Fruit fly (Drosophila melanogaster) whole organism, embryonic: Measurements from ENCODE around the gene Spase25.

Source experiments
- ATbp ChIP-seq: fragments of 200-800 bp; sonication (Bioruptor generic); optimal IDR thresholded peaks from 2 replicates; lab custom pipeline; 2017; ENCODE audit warnings: missing biosample characterization, mild to moderate bottlenecking, missing genetic modification characterization, missing genetic modification reagents
- Atf3 ChIP-seq: fragments of 200-800 bp; sonication (Bioruptor generic); optimal IDR thresholded peaks from 3 replicates; lab custom pipeline; 2016; ENCODE audit warnings: missing biosample characterization, missing genetic modification characterization
- Atf6 ChIP-seq: fragments of 200-800 bp; sonication (Bioruptor generic); IDR thresholded peaks from 2 replicates; pipeline ENCODE4 v1.3.6; 2022; ENCODE audit warnings: missing biosample characterization, missing genetic modification characterization
- CG10654 ChIP-seq: fragments of 200-800 bp; sonication (Bioruptor generic); optimal IDR thresholded peaks from 2 replicates; lab custom pipeline; 2016; ENCODE audit warnings: missing biosample characterization, missing genetic modification characterization
- CG11695 ChIP-seq: fragments of 200-800 bp; sonication (Bioruptor generic); IDR thresholded peaks from 3 replicates; pipeline ENCODE4 v1.3.6; 2022; ENCODE audit warnings: missing biosample characterization, missing genetic modification characterization
- CG12071 ChIP-seq: fragments of 200-800 bp; sonication (Bioruptor generic); optimal IDR thresholded peaks from 3 replicates; lab custom pipeline; 2018; ENCODE audit warnings: missing biosample characterization, mild to moderate bottlenecking, missing genetic modification characterization
- CG15011 ChIP-seq: fragments of 200-800 bp; sonication (Bioruptor generic); optimal IDR thresholded peaks from 3 replicates; lab custom pipeline; 2018; ENCODE audit warnings: missing biosample characterization, mild to moderate bottlenecking, missing genetic modification characterization
- CG1603 ChIP-seq: fragments of 200-800 bp; sonication (Bioruptor generic); optimal IDR thresholded peaks from 2 replicates; lab custom pipeline; 2019; ENCODE audit warnings: missing biosample characterization, mild to moderate bottlenecking, missing genetic modification characterization, moderate library complexity
- CG1832 ChIP-seq: fragments of 200-800 bp; sonication (Bioruptor generic); optimal IDR thresholded peaks from 2 replicates; lab custom pipeline; 2017; ENCODE audit warnings: missing biosample characterization, mild to moderate bottlenecking, missing genetic modification characterization, inconsistent platforms
- CG18599 ChIP-seq: fragments of 200-800 bp; sonication (Bioruptor generic); optimal IDR thresholded peaks from 3 replicates; lab custom pipeline; 2017; ENCODE audit warnings: missing biosample characterization, missing genetic modification characterization, mild to moderate bottlenecking, moderate library complexity, missing genetic modification reagents
- CG18764 ChIP-seq: fragments of 200-800 bp; sonication (Bioruptor generic); optimal IDR thresholded peaks from 3 replicates; lab custom pipeline; 2016; ENCODE audit warnings: missing biosample characterization, missing genetic modification characterization
- CG2202 ChIP-seq: fragments of 200-800 bp; sonication (Bioruptor generic); optimal IDR thresholded peaks from 2 replicates; lab custom pipeline; 2018; ENCODE audit warnings: missing biosample characterization, mild to moderate bottlenecking, missing genetic modification characterization
- CG3838 ChIP-seq: fragments of 200-800 bp; sonication (Bioruptor generic); optimal IDR thresholded peaks from 3 replicates; lab custom pipeline; 2016; ENCODE audit warnings: missing biosample characterization, missing genetic modification characterization
- CG4707 ChIP-seq: fragments of 200-800 bp; sonication (Bioruptor generic); optimal IDR thresholded peaks from 2 replicates; lab custom pipeline; 2018; ENCODE audit warnings: missing biosample characterization, mild to moderate bottlenecking, missing genetic modification characterization, moderate library complexity
- CG6813 ChIP-seq: fragments of 200-800 bp; sonication (Bioruptor generic); optimal IDR thresholded peaks from 2 replicates; lab custom pipeline; 2017; ENCODE audit warnings: missing biosample characterization, missing genetic modification characterization, mild to moderate bottlenecking, moderate library complexity, missing genetic modification reagents
- CG8359 ChIP-seq: fragments of 200-800 bp; sonication (Bioruptor generic); optimal IDR thresholded peaks from 2 replicates; lab custom pipeline; 2017; ENCODE audit warnings: missing biosample characterization, mild to moderate bottlenecking, missing genetic modification characterization, borderline replicate concordance
- CG9609 ChIP-seq: fragments of 200-800 bp; sonication (Bioruptor generic); optimal IDR thresholded peaks from 3 replicates; lab custom pipeline; 2016; ENCODE audit warnings: missing biosample characterization, missing genetic modification characterization
- CG9727 ChIP-seq: fragments of 200-800 bp; sonication (Bioruptor generic); optimal IDR thresholded peaks from 3 replicates; lab custom pipeline; 2017; ENCODE audit warnings: missing biosample characterization, mild to moderate bottlenecking, missing genetic modification characterization
- CHES-1-like ChIP-seq: fragments of 200-800 bp; sonication (Bioruptor generic); optimal IDR thresholded peaks from 2 replicates; lab custom pipeline; 2016; ENCODE audit warnings: missing biosample characterization, missing genetic modification characterization
- D ChIP-seq, 2 experiments: fragments of 200-800 bp in 1 of 2; fragments of >200 bp in 1 of 2; sonication (Bioruptor generic) in 1 of 2; optimal IDR thresholded peaks; 2 replicates in 1 of 2; 3 replicates in 1 of 2; lab custom pipeline; 2017; ENCODE audit warnings: mild to moderate bottlenecking in 1 of 2, missing biosample characterization in 1 of 2, missing genetic modification characterization in 1 of 2, missing genetic modification reagents in 1 of 2
- Dfd ChIP-seq, 2 experiments: fragments of >200 bp; optimal IDR thresholded peaks; 2 replicates each; lab custom pipeline; 2017; ENCODE audit warnings: missing biosample characterization in 2 of 2, missing genetic modification characterization in 2 of 2
- Dll ChIP-seq: fragments of 200-800 bp; sonication (Bioruptor generic); IDR thresholded peaks from 4 replicates; pipeline ENCODE4 v1.3.6; 2022; ENCODE audit warnings: missing biosample characterization, missing genetic modification characterization; ENCODE audit not compliant: partially characterized antibody
- Eip74EF ChIP-seq, 2 experiments: fragments of 200-800 bp in 1 of 2; fragments of >200 bp in 1 of 2; sonication (Bioruptor generic) in 1 of 2; optimal IDR thresholded peaks; 2 replicates each; lab custom pipeline; 2017 to 2019; ENCODE audit warnings: missing biosample characterization in 2 of 2, missing genetic modification characterization in 2 of 2, mild to moderate bottlenecking in 1 of 2, moderate library complexity in 1 of 2
- H15 ChIP-seq: fragments of 200-800 bp; sonication (Bioruptor generic); IDR thresholded peaks from 3 replicates; pipeline ENCODE4 v1.3.6; 2022; ENCODE audit warnings: missing biosample characterization, missing genetic modification characterization
- HLH3B ChIP-seq: fragments of 200-800 bp; sonication (Bioruptor generic); IDR thresholded peaks from 2 replicates; pipeline ENCODE4 v1.3.6; 2022; ENCODE audit warnings: missing biosample characterization, missing genetic modification characterization
- HLHmδ ChIP-seq: fragments of 200-800 bp; sonication (Bioruptor generic); optimal IDR thresholded peaks from 2 replicates; lab custom pipeline; 2018; ENCODE audit warnings: missing biosample characterization, mild to moderate bottlenecking, missing genetic modification characterization, moderate library complexity
- HmgZ ChIP-seq: fragments of 200-800 bp; sonication (Bioruptor generic); optimal IDR thresholded peaks from 2 replicates; lab custom pipeline; 2018; ENCODE audit warnings: missing biosample characterization, mild to moderate bottlenecking, missing genetic modification characterization
- Hr39 ChIP-seq: fragments of >200 bp; optimal IDR thresholded peaks from 2 replicates; lab custom pipeline; 2017
- Lpt ChIP-seq: fragments of >200 bp; optimal IDR thresholded peaks from 2 replicates; lab custom pipeline; 2018; ENCODE audit warnings: missing biosample characterization, missing genetic modification characterization
- Max ChIP-seq: fragments of 200-800 bp; sonication (Bioruptor generic); optimal IDR thresholded peaks from 2 replicates; lab custom pipeline; 2016; ENCODE audit warnings: missing biosample characterization, mild to moderate bottlenecking, missing genetic modification characterization
- Opbp ChIP-seq: fragments of 200-800 bp; sonication (Bioruptor generic); IDR thresholded peaks from 3 replicates; pipeline ENCODE4 v1.3.6; 2022; ENCODE audit warnings: missing biosample characterization, missing genetic modification characterization; ENCODE audit not compliant: partially characterized antibody
- Ravus ChIP-seq: fragments of 200-800 bp; sonication (Bioruptor generic); IDR thresholded peaks from 2 replicates; pipeline ENCODE4 v1.3.6; 2022; ENCODE audit warnings: missing biosample characterization, missing genetic modification characterization
- Sox100B ChIP-seq: fragments of 200-800 bp; sonication (Bioruptor generic); optimal IDR thresholded peaks from 3 replicates; lab custom pipeline; 2018; ENCODE audit warnings: missing biosample characterization, mild to moderate bottlenecking, missing genetic modification characterization
- Xrp1 ChIP-seq: fragments of 200-800 bp; sonication (Bioruptor generic); IDR thresholded peaks from 2 replicates; pipeline ENCODE4 v1.3.6; 2022; ENCODE audit warnings: missing biosample characterization, missing genetic modification characterization
- az2 ChIP-seq: fragments of 200-800 bp; sonication (Bioruptor generic); optimal IDR thresholded peaks from 3 replicates; lab custom pipeline; 2016; ENCODE audit warnings: missing biosample characterization, missing genetic modification characterization
- cad ChIP-seq: fragments of >200 bp; optimal IDR thresholded peaks from 2 replicates; lab custom pipeline; 2017; ENCODE audit warnings: missing biosample characterization, missing genetic modification characterization
- exex ChIP-seq: fragments of 200-800 bp; sonication (Bioruptor generic); optimal IDR thresholded peaks from 4 replicates; lab custom pipeline; 2018; ENCODE audit warnings: missing biosample characterization, mild to moderate bottlenecking, missing genetic modification characterization, moderate library complexity
- gem ChIP-seq: fragments of 200-800 bp; sonication (Bioruptor generic); optimal IDR thresholded peaks from 2 replicates; lab custom pipeline; 2019; ENCODE audit warnings: missing biosample characterization, mild to moderate bottlenecking, missing genetic modification characterization, moderate library complexity
- h ChIP-seq: fragments of >200 bp; optimal IDR thresholded peaks from 2 replicates; lab custom pipeline; 2017
- ind ChIP-seq: fragments of 200-800 bp; sonication (Bioruptor generic); optimal IDR thresholded peaks from 3 replicates; lab custom pipeline; 2016; ENCODE audit warnings: missing biosample characterization, missing genetic modification characterization
- jumu ChIP-seq: fragments of 200-800 bp; sonication (Bioruptor generic); optimal IDR thresholded peaks from 3 replicates; lab custom pipeline; 2016; ENCODE audit warnings: missing biosample characterization, missing genetic modification characterization
- kah ChIP-seq: fragments of 200-800 bp; sonication (Bioruptor generic); optimal IDR thresholded peaks from 2 replicates; lab custom pipeline; 2018; ENCODE audit warnings: missing biosample characterization, mild to moderate bottlenecking, missing genetic modification characterization
- mirr ChIP-seq: fragments of 200-800 bp; sonication (Bioruptor generic); optimal IDR thresholded peaks from 3 replicates; lab custom pipeline; 2018; ENCODE audit warnings: missing biosample characterization, mild to moderate bottlenecking, missing genetic modification characterization
- odd ChIP-seq: fragments of 200-800 bp; sonication (Bioruptor generic); optimal IDR thresholded peaks from 2 replicates; lab custom pipeline; 2017; ENCODE audit warnings: missing biosample characterization, mild to moderate bottlenecking, missing genetic modification characterization
- onecut ChIP-seq: fragments of 200-800 bp; sonication (Bioruptor generic); IDR thresholded peaks from 2 replicates; pipeline ENCODE4 v1.3.6; 2022; ENCODE audit warnings: missing biosample characterization, missing genetic modification characterization
- run ChIP-seq: fragments of 200-800 bp; sonication (Bioruptor generic); optimal IDR thresholded peaks from 3 replicates; lab custom pipeline; 2018; ENCODE audit warnings: missing biosample characterization, mild to moderate bottlenecking, missing genetic modification characterization
- seq ChIP-seq: fragments of 200-800 bp; sonication (Bioruptor generic); IDR thresholded peaks from 2 replicates; pipeline ENCODE4 v1.3.6; 2022; ENCODE audit warnings: missing biosample characterization, missing genetic modification characterization
- sima ChIP-seq: fragments of 200-800 bp; sonication (Bioruptor generic); optimal IDR thresholded peaks from 2 replicates; lab custom pipeline; 2016; ENCODE audit warnings: missing biosample characterization, missing genetic modification characterization
- usp ChIP-seq: fragments of >200 bp; optimal IDR thresholded peaks from 2 replicates; lab custom pipeline; 2017; ENCODE audit warnings: missing biosample characterization, missing genetic modification characterization

Gene Spase25

DNA sequence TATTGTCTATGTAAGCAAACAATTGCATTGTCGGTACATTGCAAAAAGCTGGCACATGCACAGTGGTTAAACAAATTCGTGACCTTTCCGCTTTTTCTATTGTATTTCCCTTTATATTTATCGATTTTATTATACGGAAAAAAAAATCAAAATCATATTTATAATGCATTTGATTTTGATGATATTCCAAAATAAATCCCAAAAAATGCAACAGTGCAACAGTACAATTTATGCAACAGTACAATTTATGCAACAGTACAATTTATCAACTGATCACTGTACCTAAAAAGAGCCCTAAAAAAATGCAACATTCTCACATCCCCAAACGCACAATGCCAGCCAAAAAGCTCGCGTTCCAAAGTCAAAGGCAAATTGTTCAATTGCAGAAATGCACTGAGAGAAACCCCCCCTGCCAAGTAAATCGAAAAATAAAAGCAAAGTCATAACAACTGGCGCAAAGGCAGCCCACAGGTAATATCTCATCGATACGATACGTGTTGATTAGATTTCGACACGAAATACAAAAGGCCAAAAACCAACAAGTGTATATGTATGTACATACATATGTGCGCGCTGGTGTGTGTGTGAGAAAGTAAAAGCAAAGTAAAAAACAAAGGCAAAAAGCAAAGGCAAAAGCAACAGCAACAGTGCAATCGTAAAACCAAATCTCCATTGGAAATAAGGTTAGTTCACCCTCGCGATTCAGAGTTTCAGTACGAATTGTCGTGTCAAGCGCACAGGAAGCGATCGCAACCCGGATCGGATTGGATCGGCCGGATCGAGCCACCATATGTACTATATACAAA lies 43.0 kb upstream of the Spase25 start, which contains the start of gene Sk1 (continued):
- TF ChIP-seq kah (GFP tag; lab: Kevin White, UChicago) (no peak), ATbp (GFP tag; lab: Kevin White, UChicago) (peak; percentile 86), Dll (GFP tag; lab: Robert Waterston, UW) (no peak), CG10654 (GFP tag; lab: Kevin White, UChicago) (no peak), az2 (GFP tag; lab: Kevin White, UChicago) (no peak), CHES-1-like (GFP tag; lab: Kevin White, UChicago) (no peak), CG1603 (tag; lab: Kevin White, UChicago) (no peak), sima (no peak), Xrp1 (GFP tag; lab: Robert Waterston, UW) (peak; percentile 18; the same call in 1 of the 2 replicates), CG4707 (GFP tag; lab: Kevin White, UChicago) (no peak), CG18599 (GFP tag; lab: Kevin White, UChicago) (peak; percentile 7), seq (no peak), CG9609 (no peak), Eip74EF (GFP tag; optimal IDR thresholded peaks at IDR 0.05; lab: Kevin White, UChicago) (peak in 1 of 2 experiments; percentile 3), Sox100B (no peak), HLHmδ (GFP tag; lab: Kevin White, UChicago) (no peak), Atf6 (GFP tag; lab: Robert Waterston, UW) (no peak), exex (tag; lab: Kevin White, UChicago) (peak; percentile 42), Ravus (no peak), onecut (GFP tag; lab: Robert Waterston, UW) (no peak), HmgZ (tag; lab: Kevin White, UChicago) (peak; percentile 6), jumu (GFP tag; lab: Kevin White, UChicago) (no peak), run (tag; lab: Kevin White, UChicago) (no peak), CG18764 (GFP tag; lab: Kevin White, UChicago) (no peak), odd (GFP tag; lab: Kevin White, UChicago) (no peak), CG3838 (GFP tag; lab: Kevin White, UChicago) (no peak), Dfd (GFP tag; optimal IDR thresholded peaks at IDR 0.05; lab: Kevin White, UChicago) (no peak), CG6813 (no peak), D (optimal IDR thresholded peaks at IDR 0.05; lab: Kevin White, UChicago) (no peak), D (GFP tag; optimal IDR thresholded peaks at IDR 0.05; lab: Kevin White, UChicago) (no peak), HLH3B (GFP tag; lab: Robert Waterston, UW) (no peak), gem (tag; lab: Kevin White, UChicago) (peak; percentile 3), Atf3 (GFP tag; lab: Kevin White, UChicago) (no peak), Max (GFP tag; lab: Kevin White, UChicago) (no peak), Hr39 (lab: Kevin White, UChicago) (no peak), CG2202 (tag; lab: Kevin White, UChicago) (no peak), CG11695 (GFP tag; lab: Robert Waterston, UW) (0 out of 3 replicates have a peak, but pooled peaks have one; percentile 18), Lpt (GFP tag; lab: Kevin White, UChicago) (no peak), mirr (peak; percentile 84), CG12071 (GFP tag; lab: Kevin White, UChicago) (no peak), Opbp (GFP tag; lab: Robert Waterston, UW) (no peak), usp (GFP tag; lab: Kevin White, UChicago) (no peak), CG9727 (GFP tag; lab: Kevin White, UChicago) (no peak), cad (no peak), H15 (GFP tag; lab: Robert Waterston, UW) (no peak), ind (GFP tag; lab: Kevin White, UChicago) (peak; percentile 12), CG15011 (GFP tag; lab: Kevin White, UChicago) (no peak), CG8359 (GFP tag; lab: Kevin White, UChicago) (no peak), h (no peak), CG1832 (GFP tag; lab: Kevin White, UChicago) (no peak)
